Worm (Caenorhabditis elegans) whole organism, L3 larva: ENCODE results near the gene F49F1.14.

ENCODE experiments used
- R02D3.7 ChIP-seq: fragments of 150-350 bp; optimal IDR thresholded peaks from 2 replicates; lab custom pipeline; 2014; ENCODE audit warnings: missing biosample characterization, missing genetic modification characterization
- ZK546.5 ChIP-seq: sonication (generic microtip); optimal IDR thresholded peaks from 2 replicates; lab custom pipeline; 2017; ENCODE audit warnings: missing biosample characterization, missing genetic modification characterization
- aly-2 ChIP-seq: fragments of 150-350 bp; optimal IDR thresholded peaks from 2 replicates; lab custom pipeline; 2014; ENCODE audit warnings: missing biosample characterization, missing genetic modification characterization
- ama-1 ChIP-seq: fragments of 150-350 bp; optimal IDR thresholded peaks from 2 replicates; lab custom pipeline; 2018
- ceh-16 ChIP-seq: sonication (generic microtip); optimal IDR thresholded peaks from 2 replicates; lab custom pipeline; 2017; ENCODE audit warnings: missing biosample characterization, missing genetic modification characterization
- ceh-28 ChIP-seq: fragments of 150-350 bp; optimal IDR thresholded peaks from 2 replicates; lab custom pipeline; 2014; ENCODE audit warnings: missing biosample characterization, missing genetic modification reagents, missing genetic modification characterization
- ceh-9 ChIP-seq: sonication (generic microtip); optimal IDR thresholded peaks from 2 replicates; lab custom pipeline; 2018; ENCODE audit warnings: missing biosample characterization, missing genetic modification characterization
- daf-12 ChIP-seq: fragments of 150-350 bp; optimal IDR thresholded peaks from 2 replicates; lab custom pipeline; 2014; ENCODE audit warnings: missing biosample characterization, missing genetic modification reagents, missing genetic modification characterization
- egl-5 ChIP-seq: fragments of 150-350 bp; optimal IDR thresholded peaks from 2 replicates; lab custom pipeline; 2017; ENCODE audit warnings: missing biosample characterization, missing genetic modification reagents, missing genetic modification characterization, inconsistent platforms
- elt-1 ChIP-seq: fragments of 150-350 bp; optimal IDR thresholded peaks from 2 replicates; lab custom pipeline; 2014; ENCODE audit warnings: missing biosample characterization, missing genetic modification characterization
- elt-2 ChIP-seq: sonication (generic microtip); optimal IDR thresholded peaks from 2 replicates; lab custom pipeline; 2016; ENCODE audit warnings: missing genetic modification reagents, mild to moderate bottlenecking, missing genetic modification characterization, missing compliant biosample characterization
- elt-3 ChIP-seq, 3 experiments: fragments of 150-350 bp in 1 of 3; sonication (generic microtip) in 2 of 3; optimal IDR thresholded peaks; 2 replicates in 2 of 3; 4 replicates in 1 of 3; lab custom pipeline; 2014 to 2017; ENCODE audit warnings: missing biosample characterization in 3 of 3, missing genetic modification characterization in 3 of 3
- fkh-2 ChIP-seq: fragments of 150-350 bp; optimal IDR thresholded peaks from 2 replicates; lab custom pipeline; 2014; ENCODE audit warnings: missing biosample characterization, missing genetic modification reagents, missing genetic modification characterization
- fos-1 ChIP-seq: fragments of 150-350 bp; optimal IDR thresholded peaks from 2 replicates; lab custom pipeline; 2014; ENCODE audit warnings: missing biosample characterization, missing genetic modification characterization
- hmg-11 ChIP-seq: sonication (generic microtip); optimal IDR thresholded peaks from 2 replicates; lab custom pipeline; 2016; ENCODE audit warnings: missing genetic modification characterization, missing compliant biosample characterization
- lin-15B ChIP-seq: fragments of 150-350 bp; optimal IDR thresholded peaks from 2 replicates; lab custom pipeline; 2014; ENCODE audit warnings: missing biosample characterization, missing genetic modification characterization
- lin-39 ChIP-seq: fragments of 150-350 bp; optimal IDR thresholded peaks from 2 replicates; lab custom pipeline; 2018; ENCODE audit warnings: missing biosample characterization, missing genetic modification reagents, missing genetic modification characterization
- lsy-12 ChIP-seq: sonication (generic microtip); optimal IDR thresholded peaks from 2 replicates; lab custom pipeline; 2016; ENCODE audit warnings: mild to moderate bottlenecking, missing genetic modification characterization, missing compliant biosample characterization
- mdl-1 ChIP-seq: fragments of 150-350 bp; optimal IDR thresholded peaks from 2 replicates; lab custom pipeline; 2014; ENCODE audit warnings: missing biosample characterization, missing genetic modification characterization
- mml-1 ChIP-seq: fragments of 150-350 bp; sonication (generic microtip); optimal IDR thresholded peaks from 3 replicates; lab custom pipeline; 2014; ENCODE audit warnings: missing biosample characterization, missing genetic modification characterization
- nhr-11 ChIP-seq: fragments of 150-350 bp; optimal IDR thresholded peaks from 2 replicates; lab custom pipeline; 2014; ENCODE audit warnings: missing biosample characterization, missing genetic modification characterization
- nhr-23 ChIP-seq: fragments of 150-350 bp; optimal IDR thresholded peaks from 2 replicates; lab custom pipeline; 2014; ENCODE audit warnings: missing biosample characterization, missing genetic modification reagents, missing genetic modification characterization
- nhr-25 ChIP-seq: sonication (generic microtip); optimal IDR thresholded peaks from 2 replicates; lab custom pipeline; 2017; ENCODE audit warnings: missing biosample characterization, missing genetic modification characterization
- nhr-43 ChIP-seq: sonication (generic microtip); optimal IDR thresholded peaks from 2 replicates; lab custom pipeline; 2016; ENCODE audit warnings: mild to moderate bottlenecking, missing genetic modification characterization, missing compliant biosample characterization; ENCODE audit not compliant: poor library complexity, severe bottlenecking
- nhr-76 ChIP-seq: fragments of 150-350 bp; sonication (generic microtip); optimal IDR thresholded peaks from 5 replicates; lab custom pipeline; 2014; ENCODE audit warnings: missing biosample characterization, missing genetic modification characterization
- sea-2 ChIP-seq: fragments of 150-350 bp; sonication (generic microtip); optimal IDR thresholded peaks from 4 replicates; lab custom pipeline; 2014; ENCODE audit warnings: missing biosample characterization, missing genetic modification reagents, missing genetic modification characterization
- snpc-4 ChIP-seq: fragments of 150-350 bp; optimal IDR thresholded peaks from 2 replicates; lab custom pipeline; 2014; ENCODE audit warnings: missing biosample characterization, missing genetic modification characterization
- tbx-2 ChIP-seq: sonication (generic microtip); optimal IDR thresholded peaks from 2 replicates; lab custom pipeline; 2016; ENCODE audit warnings: mild to moderate bottlenecking, missing genetic modification characterization, missing compliant biosample characterization
- unc-39 ChIP-seq: sonication (generic microtip); optimal IDR thresholded peaks from 4 replicates; lab custom pipeline; 2017; ENCODE audit warnings: missing biosample characterization, missing genetic modification characterization
- unc-62 ChIP-seq: fragments of 150-350 bp; sonication (generic microtip); optimal IDR thresholded peaks from 4 replicates; lab custom pipeline; 2014; ENCODE audit warnings: missing biosample characterization, missing genetic modification reagents, missing genetic modification characterization
- zag-1 ChIP-seq: fragments of 150-350 bp; optimal IDR thresholded peaks from 2 replicates; lab custom pipeline; 2014; ENCODE audit warnings: missing biosample characterization, missing genetic modification characterization
- ztf-11 ChIP-seq: fragments of 150-350 bp; optimal IDR thresholded peaks from 2 replicates; lab custom pipeline; 2014; ENCODE audit warnings: missing biosample characterization, missing genetic modification characterization

The F49F1.14 gene

ce11 chrIV:4120263-4120662 is 8.0 kb upstream of the F49F1.14 start, which contains the start of gene F49F1.5:
Gene F49F1.5, minus strand, starts transcription at chrIV:4120415.
- TF ChIP-seq elt-1 (tag; lab: Kevin White, UChicago) = no peak
- no peak for TF ChIP-seq fos-1
- no peak for TF ChIP-seq ceh-9
- no peak for TF ChIP-seq unc-62
- no peak for TF ChIP-seq elt-3 (tag; optimal IDR thresholded peaks at IDR 0.05; lab: Kevin White, UChicago)
- TF ChIP-seq elt-2 (tag; lab: Kevin White, UChicago) = peak; percentile 63
- TF ChIP-seq nhr-11 (tag; lab: Kevin White, UChicago) = no peak
- TF ChIP-seq daf-12 (tag; lab: Kevin White, UChicago) = no peak

ce11 chrIV:4117432-4117831 is 5.1 kb upstream of the F49F1.14 start, which contains the start of gene drd-50:
Gene drd-50, plus strand, starts transcription at chrIV:4117732.
- TF ChIP-seq elt-2 (tag; lab: Kevin White, UChicago) (peak; percentile 65), nhr-25 (tag; lab: Kevin White, UChicago) (no peak)
- TF ChIP-seq, all 47 proteins: peak for 1

- TF ChIP-seq mdl-1 (no peak), ZK546.5 (tag; lab: Kevin White, UChicago) (no peak), nhr-23 (no peak), lin-15B (tag; lab: Kevin White, UChicago) (no peak), nhr-43 (tag; lab: Kevin White, UChicago) (no peak), elt-2 (tag; lab: Kevin White, UChicago) (no peak), daf-12 (tag; lab: Kevin White, UChicago) (no peak), ceh-16 (tag; lab: Kevin White, UChicago) (no peak), fos-1 (no peak), snpc-4 (tag; lab: Kevin White, UChicago) (no peak), ceh-9 (no peak), nhr-11 (tag; lab: Kevin White, UChicago) (no peak), elt-3 (tag; optimal IDR thresholded peaks at IDR 0.05; lab: Kevin White, UChicago) (no peak), unc-39 (tag; lab: Kevin White, UChicago) (no peak), unc-62 (no peak), mml-1 (tag; lab: Kevin White, UChicago) (no peak)
Observed at ce11 chrIV:4115634-4116033, 3.3 kb upstream of the F49F1.14 start, which contains the start of the genes F49F1.4 and F49F1.2. Gene F49F1.4, minus strand, starts transcription at chrIV:4115734. Gene F49F1.2, plus strand, starts transcription at chrIV:4115943.

ce11 chrIV:4114526-4114925 is 2.2 kb upstream of the F49F1.14 start, which contains the start of gene F49F1.15:
Gene F49F1.15, minus strand, starts transcription at chrIV:4114626.
- no peak for TF ChIP-seq zag-1
- no peak for TF ChIP-seq sea-2 (GFP tag; lab: Kevin White, UChicago)
- TF ChIP-seq ZK546.5 (tag; lab: Kevin White, UChicago) = no peak
- no peak for TF ChIP-seq lin-39 (tag; lab: Kevin White, UChicago)
- no peak for TF ChIP-seq fkh-2
- TF ChIP-seq elt-2 (tag; lab: Kevin White, UChicago) = no peak
- no peak for TF ChIP-seq aly-2 (tag; lab: Kevin White, UChicago)
- TF ChIP-seq nhr-76 (tag; lab: Kevin White, UChicago) = no peak
- no peak for TF ChIP-seq unc-39 (tag; lab: Kevin White, UChicago)
- no peak for TF ChIP-seq ama-1 (lab: Kevin White, UChicago)
- no peak for TF ChIP-seq lsy-12 (tag; lab: Kevin White, UChicago)
- no peak for TF ChIP-seq hmg-11 (tag; lab: Kevin White, UChicago)
- TF ChIP-seq ztf-11 (tag; lab: Kevin White, UChicago) = no peak
- TF ChIP-seq ceh-16 (tag; lab: Kevin White, UChicago) = no peak
- no peak for TF ChIP-seq R02D3.7 (tag; lab: Kevin White, UChicago)
- TF ChIP-seq unc-62 = no peak
- TF ChIP-seq, all 47 proteins: peak for 0

- TF ChIP-seq nhr-11 (tag; lab: Kevin White, UChicago) = no peak
- TF ChIP-seq, all 47 proteins: peak for 0
Observed at ce11 chrIV:4108767-4109166, 3.5 kb downstream of the F49F1.14 start, which contains the start of gene C35B1.7. Gene C35B1.7, plus strand, starts transcription at chrIV:4109067.

- TF ChIP-seq nhr-76 (tag; lab: Kevin White, UChicago) (no peak), snpc-4 (tag; lab: Kevin White, UChicago) (no peak), tbx-2 (tag; lab: Kevin White, UChicago) (no peak), ceh-28 (tag; lab: Kevin White, UChicago) (no peak), fkh-2 (no peak), egl-5 (tag; lab: Kevin White, UChicago) (no peak)
Observed at ce11 chrIV:4102720-4103119, 9.6 kb downstream of the F49F1.14 start, which contains the start of gene ubc-1. Gene ubc-1, plus strand, starts transcription at chrIV:4103020.
